Worm (Caenorhabditis elegans) whole organism, early embryonic: ENCODE data around the gene ugt-9.

Experiments used
- B0310.2 ChIP-seq: sonication (generic microtip); optimal IDR thresholded peaks from 2 replicates; lab custom pipeline; 2016; ENCODE audit warnings: mild to moderate bottlenecking, missing genetic modification characterization, missing compliant biosample characterization
- F13C5.2 ChIP-seq: sonication (generic microtip); optimal IDR thresholded peaks from 2 replicates; lab custom pipeline; 2017; ENCODE audit warnings: mild to moderate bottlenecking, missing genetic modification characterization, inconsistent platforms, missing compliant biosample characterization
- aly-1 ChIP-seq: sonication (generic microtip); optimal IDR thresholded peaks from 2 replicates; lab custom pipeline; 2016; ENCODE audit warnings: missing genetic modification characterization, missing compliant biosample characterization
- ama-1 ChIP-seq: fragments of 150-350 bp; optimal IDR thresholded peaks from 2 replicates; lab custom pipeline; 2014
- ceh-13 ChIP-seq: fragments of 200-800 bp; sonication (Bioruptor generic); optimal IDR thresholded peaks from 2 replicates; lab custom pipeline; 2018; ENCODE audit warnings: mild to moderate bottlenecking, missing genetic modification characterization, missing compliant biosample characterization
- ceh-36 ChIP-seq: sonication (generic microtip); optimal IDR thresholded peaks from 2 replicates; lab custom pipeline; 2016; ENCODE audit warnings: missing genetic modification characterization, inconsistent platforms, missing compliant biosample characterization
- ets-7 ChIP-seq: sonication (generic microtip); optimal IDR thresholded peaks from 2 replicates; lab custom pipeline; 2016; ENCODE audit warnings: missing genotype, missing genetic modification characterization, missing compliant biosample characterization
- flt-1 ChIP-seq: fragments of 200-800 bp; sonication (Bioruptor generic); IDR thresholded peaks from 2 replicates; pipeline ENCODE4 v1.3.6; 2022; ENCODE audit warnings: missing genetic modification characterization, missing compliant biosample characterization
- hmbx-1 ChIP-seq: sonication (generic microtip); optimal IDR thresholded peaks from 2 replicates; lab custom pipeline; 2016; ENCODE audit warnings: mild to moderate bottlenecking, missing genetic modification characterization, missing compliant biosample characterization
- hmg-4 ChIP-seq: fragments of 200-800 bp; sonication (Bioruptor generic); optimal IDR thresholded peaks from 2 replicates; lab custom pipeline; 2018; ENCODE audit warnings: mild to moderate bottlenecking, missing genetic modification characterization, missing compliant biosample characterization
- hnd-1 ChIP-seq: sonication (generic microtip); optimal IDR thresholded peaks from 2 replicates; lab custom pipeline; 2016; ENCODE audit warnings: missing genetic modification characterization, missing compliant biosample characterization
- pes-1 ChIP-seq: fragments of 200-800 bp; sonication (Bioruptor generic); IDR thresholded peaks from 2 replicates; pipeline ENCODE4 v1.3.6; 2022; ENCODE audit warnings: missing genetic modification reagents, missing genetic modification characterization, missing compliant biosample characterization
- scrt-1 ChIP-seq: fragments of 200-800 bp; sonication (Bioruptor generic); IDR thresholded peaks from 2 replicates; pipeline ENCODE4 v1.3.6; 2022; ENCODE audit warnings: missing genetic modification characterization, missing compliant biosample characterization
- sea-1 ChIP-seq: fragments of 200-800 bp; sonication (Bioruptor generic); conservative IDR thresholded peaks from 2 replicates; pipeline ENCODE4 v1.3.6; 2022; ENCODE audit warnings: missing genetic modification characterization, missing compliant biosample characterization
- tbx-11 ChIP-seq: fragments of 200-800 bp; sonication (Bioruptor generic); IDR thresholded peaks from 2 replicates; pipeline ENCODE4 v1.3.6; 2022; ENCODE audit warnings: missing genetic modification characterization, missing compliant biosample characterization
- tbx-37 ChIP-seq: fragments of 200-800 bp; sonication (Bioruptor generic); conservative IDR thresholded peaks from 2 replicates; pipeline ENCODE4 v1.3.6; 2022; ENCODE audit warnings: missing genetic modification reagents, missing genetic modification characterization, missing compliant biosample characterization
- tra-4 ChIP-seq: sonication (generic microtip); optimal IDR thresholded peaks from 2 replicates; lab custom pipeline; 2017; ENCODE audit warnings: missing genetic modification characterization, missing compliant biosample characterization

The ugt-9 gene

DNA sequence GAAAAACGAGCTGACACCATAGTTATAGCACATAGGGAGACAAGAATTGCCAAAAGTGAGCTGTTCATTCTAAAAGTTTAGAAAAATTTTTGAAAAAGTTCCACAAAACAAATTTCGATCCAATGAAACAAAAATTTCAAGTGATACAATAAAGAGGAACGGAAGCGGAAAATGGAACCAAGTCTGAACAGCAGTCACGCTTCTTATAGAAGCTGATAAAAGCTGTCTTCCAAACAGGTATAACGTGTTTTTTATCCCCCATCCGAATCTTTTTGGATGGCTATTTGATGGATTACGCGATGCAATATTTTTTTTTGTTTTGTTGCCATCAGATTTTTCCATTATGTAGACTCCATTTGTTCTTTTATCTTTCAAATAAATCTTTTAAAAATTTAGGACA lies 16.5 kb downstream of the ugt-9 start, which contains the start of gene H23N18.5:
Gene H23N18.5 (minus strand): TSS at position 69 of the 400 bp plus-strand sequence.
- TF ChIP-seq hnd-1 (tag; lab: Kevin White, UChicago) = no peak
- TF ChIP-seq tbx-11 (GFP tag; lab: Robert Waterston, UW) = no peak
- TF ChIP-seq ets-7 (tag; lab: Kevin White, UChicago) = no peak
- no peak for TF ChIP-seq tra-4 (tag; lab: Kevin White, UChicago)
- no peak for TF ChIP-seq B0310.2 (tag; lab: Kevin White, UChicago)
- TF ChIP-seq tbx-37 (GFP tag; lab: Robert Waterston, UW) = no peak
- no peak for TF ChIP-seq scrt-1 (GFP tag; lab: Robert Waterston, UW)
- no peak for TF ChIP-seq pes-1
- no peak for TF ChIP-seq hmg-4 (GFP tag; lab: Kevin White, UChicago)
- no peak for TF ChIP-seq ceh-36 (tag; lab: Kevin White, UChicago)
- TF ChIP-seq hmbx-1 = no peak
- no peak for TF ChIP-seq aly-1 (tag; lab: Kevin White, UChicago)
- no peak for TF ChIP-seq F13C5.2
- no peak for TF ChIP-seq flt-1 (GFP tag; lab: Robert Waterston, UW)
- no peak for TF ChIP-seq ceh-13
- no peak for TF ChIP-seq ama-1 (lab: Kevin White, UChicago)
- TF ChIP-seq sea-1 = no peak

DNA sequence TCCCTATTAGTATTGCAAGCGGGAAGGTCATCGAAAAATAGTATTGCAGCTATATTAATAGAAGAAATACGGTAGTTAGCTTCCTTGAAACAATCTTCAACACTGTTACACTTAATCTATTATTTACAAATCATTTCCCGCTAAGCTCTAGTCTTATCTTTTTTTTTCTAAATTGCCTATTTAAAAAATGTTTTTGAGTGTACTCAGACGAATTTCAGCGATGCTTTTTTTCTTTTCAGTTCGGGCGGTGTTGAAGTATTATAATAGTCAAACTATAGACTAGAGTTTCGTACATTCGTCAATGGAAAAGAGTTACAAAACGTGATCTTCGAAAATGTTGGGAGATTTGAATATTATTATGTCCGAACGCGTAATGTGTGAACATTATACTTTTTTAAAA lies 18.0 kb downstream of the ugt-9 start:
- TF ChIP-seq tra-4 (tag; lab: Kevin White, UChicago) (no peak), hmbx-1 (no peak), sea-1 (no peak), ceh-36 (tag; lab: Kevin White, UChicago) (no peak), tbx-11 (GFP tag; lab: Robert Waterston, UW) (no peak), hmg-4 (GFP tag; lab: Kevin White, UChicago) (no peak), ceh-13 (no peak), ets-7 (tag; lab: Kevin White, UChicago) (no peak), ama-1 (lab: Kevin White, UChicago) (no peak), pes-1 (no peak), B0310.2 (tag; lab: Kevin White, UChicago) (no peak), scrt-1 (GFP tag; lab: Robert Waterston, UW) (no peak), aly-1 (tag; lab: Kevin White, UChicago) (no peak), hnd-1 (tag; lab: Kevin White, UChicago) (no peak), tbx-37 (GFP tag; lab: Robert Waterston, UW) (no peak), flt-1 (GFP tag; lab: Robert Waterston, UW) (no peak), F13C5.2 (no peak)

ce11 chrV:4914879-4915278 lies 19.0 kb downstream of the ugt-9 start, which contains the start of gene H23N18.6:
TSS of gene H23N18.6 (minus strand) at chrV:4915079.
- no peak for TF ChIP-seq hnd-1 (tag; lab: Kevin White, UChicago)
- TF ChIP-seq flt-1 (GFP tag; lab: Robert Waterston, UW) = no peak
- TF ChIP-seq scrt-1 (GFP tag; lab: Robert Waterston, UW) = no peak
- no peak for TF ChIP-seq ceh-36 (tag; lab: Kevin White, UChicago)
- TF ChIP-seq B0310.2 (tag; lab: Kevin White, UChicago) = no peak
- TF ChIP-seq sea-1 = no peak
- TF ChIP-seq pes-1 = no peak

DNA sequence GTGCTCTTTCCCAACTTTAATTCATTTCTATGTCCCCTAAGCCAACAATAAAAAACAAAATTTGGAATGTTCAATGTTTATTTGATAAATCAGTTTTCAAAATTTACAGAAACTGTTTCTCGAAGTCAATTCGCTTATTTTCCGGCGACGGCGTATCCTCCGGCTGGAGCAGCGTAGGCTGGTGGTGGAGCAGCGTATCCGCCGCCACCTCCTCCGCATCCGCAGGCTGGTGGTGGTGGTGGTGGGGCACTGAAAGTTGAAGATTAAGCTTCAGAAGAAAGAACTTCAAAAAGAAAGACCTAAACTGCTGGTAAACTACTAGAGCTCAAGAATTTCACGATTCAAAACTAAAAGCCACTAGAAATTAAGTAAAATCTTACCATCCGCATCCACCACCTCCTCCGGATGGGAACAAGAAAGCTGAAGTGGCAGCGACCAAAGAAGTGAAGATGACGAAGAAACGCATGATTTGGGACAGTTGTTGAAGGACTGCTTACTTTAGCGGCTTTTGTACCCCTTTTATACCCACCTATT lies 22.3 kb downstream of the ugt-9 start, which contains the start of gene C02E7.7:
Gene C02E7.7 (minus strand): TSS at position 484 of the 534 bp plus-strand sequence.
- TF ChIP-seq ceh-36 (tag; lab: Kevin White, UChicago) = no peak

- no peak for TF ChIP-seq ama-1 (lab: Kevin White, UChicago)
- no peak for TF ChIP-seq scrt-1 (GFP tag; lab: Robert Waterston, UW)
- no peak for TF ChIP-seq tbx-11 (GFP tag; lab: Robert Waterston, UW)
- TF ChIP-seq tbx-37 (GFP tag; lab: Robert Waterston, UW) = no peak
- no peak for TF ChIP-seq aly-1 (tag; lab: Kevin White, UChicago)
- no peak for TF ChIP-seq ceh-36 (tag; lab: Kevin White, UChicago)
- TF ChIP-seq F13C5.2 = no peak
- TF ChIP-seq hnd-1 (tag; lab: Kevin White, UChicago) = no peak
- no peak for TF ChIP-seq hmbx-1
- TF ChIP-seq sea-1 = no peak
- TF ChIP-seq ceh-13 = no peak
- TF ChIP-seq pes-1 = no peak
- TF ChIP-seq ets-7 (tag; lab: Kevin White, UChicago) = no peak
- TF ChIP-seq tra-4 (tag; lab: Kevin White, UChicago) = no peak
- no peak for TF ChIP-seq flt-1 (GFP tag; lab: Robert Waterston, UW)
- no peak for TF ChIP-seq B0310.2 (tag; lab: Kevin White, UChicago)
- no peak for TF ChIP-seq hmg-4 (GFP tag; lab: Kevin White, UChicago)
These were observed 22.9 kb downstream of the ugt-9 start, which contains the start of gene C02E7.6 for ce11 chrV:4918664-4919257. TSS of gene C02E7.6 (plus strand) at chrV:4919207.

DNA sequence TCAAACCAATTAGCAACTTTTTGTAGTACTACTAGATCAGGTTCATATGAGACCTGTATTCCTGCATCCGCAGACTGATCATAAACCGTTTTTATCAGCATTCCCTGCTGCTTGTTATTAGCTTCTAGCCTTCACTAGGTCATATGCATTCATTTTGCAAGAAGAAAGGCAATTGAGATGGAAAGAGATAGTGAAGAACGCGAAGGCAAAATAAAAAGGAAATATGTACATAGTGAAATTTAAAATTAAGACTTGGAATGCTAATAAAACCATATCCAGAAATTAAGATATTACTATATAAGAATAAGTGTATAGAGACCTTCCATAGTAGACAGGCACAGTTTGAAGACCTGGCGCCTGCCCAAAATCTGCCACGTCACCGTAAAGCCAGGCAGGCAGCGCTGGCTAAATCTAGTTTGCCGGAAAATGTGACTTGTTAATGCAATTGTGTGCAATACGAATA lies 24.9 kb downstream of the ugt-9 start, which contains the start of the genes C02E7.8 and srh-23:
Gene C02E7.8 (minus strand): TSS at position 101 of the 463 bp plus-strand sequence.
Gene srh-23 (plus strand): TSS at position 413 of the 463 bp plus-strand sequence.
- no peak for TF ChIP-seq tbx-37 (GFP tag; lab: Robert Waterston, UW)
- no peak for TF ChIP-seq tra-4 (tag; lab: Kevin White, UChicago)
- no peak for TF ChIP-seq ceh-36 (tag; lab: Kevin White, UChicago)
- TF ChIP-seq B0310.2 (tag; lab: Kevin White, UChicago) = no peak
- no peak for TF ChIP-seq hnd-1 (tag; lab: Kevin White, UChicago)
- no peak for TF ChIP-seq hmg-4 (GFP tag; lab: Kevin White, UChicago)

DNA sequence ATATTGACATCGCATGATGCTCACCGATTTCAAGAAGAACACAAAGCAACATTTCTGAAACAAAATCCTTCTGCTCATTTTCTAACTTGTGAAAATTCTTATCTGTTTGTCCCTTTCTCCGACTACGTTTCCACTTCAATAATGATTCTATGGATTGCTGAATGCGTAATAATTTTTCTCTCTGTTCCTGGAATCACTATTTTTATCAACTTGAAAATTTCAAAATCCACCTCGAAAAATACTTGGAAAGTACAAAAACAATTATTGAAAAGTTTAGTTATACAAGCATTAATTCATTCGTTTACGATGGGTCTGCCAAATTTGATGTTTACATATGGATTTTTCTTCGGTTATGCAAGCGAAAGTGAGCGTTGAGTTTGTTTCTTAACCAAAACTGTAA lies 26.2 kb downstream of the ugt-9 start, which contains the start of gene srh-22:
Gene srh-22 (plus strand): TSS at position 301 of the 400 bp plus-strand sequence.
- TF ChIP-seq flt-1 (GFP tag; lab: Robert Waterston, UW) (no peak), F13C5.2 (no peak), pes-1 (no peak), scrt-1 (GFP tag; lab: Robert Waterston, UW) (no peak), ceh-13 (no peak), sea-1 (no peak), tbx-11 (GFP tag; lab: Robert Waterston, UW) (no peak), hmg-4 (GFP tag; lab: Kevin White, UChicago) (no peak), hnd-1 (tag; lab: Kevin White, UChicago) (no peak), hmbx-1 (no peak), B0310.2 (tag; lab: Kevin White, UChicago) (no peak), tbx-37 (GFP tag; lab: Robert Waterston, UW) (no peak), ceh-36 (tag; lab: Kevin White, UChicago) (no peak), ets-7 (tag; lab: Kevin White, UChicago) (no peak)
